Worm (Caenorhabditis elegans) whole organism, midembryonic: ENCODE measurements around the gene nhr-270.
"Not testable (repeated sequence)": the region's sequence is repeated elsewhere in the genome, so short reads cannot be mapped to it uniquely, and the experiment has no call there.

Source experiments
- T22C8.4 ChIP-seq: fragments of 200-800 bp; sonication (Bioruptor generic); IDR thresholded peaks from 2 replicates; pipeline ENCODE4 v1.3.6; 2022; ENCODE audit warnings: missing genetic modification characterization, missing compliant biosample characterization
- cog-1 ChIP-seq: sonication (generic microtip); optimal IDR thresholded peaks from 2 replicates; lab custom pipeline; 2016; ENCODE audit warnings: missing genetic modification characterization, missing compliant biosample characterization
- flt-1 ChIP-seq: fragments of 200-800 bp; sonication (Bioruptor generic); IDR thresholded peaks from 2 replicates; pipeline ENCODE4 v1.3.6; 2022; ENCODE audit warnings: missing genetic modification characterization, missing compliant biosample characterization
- klf-2 ChIP-seq: fragments of 200-800 bp; sonication (Bioruptor generic); conservative IDR thresholded peaks from 2 replicates; pipeline ENCODE4 v1.3.6; 2022; ENCODE audit warnings: missing genetic modification reagents, missing genetic modification characterization, missing compliant biosample characterization
- med-1 ChIP-seq: sonication (generic microtip); optimal IDR thresholded peaks from 2 replicates; lab custom pipeline; 2017; ENCODE audit warnings: missing genetic modification characterization, mild to moderate bottlenecking, missing compliant biosample characterization, antibody characterized with exemption, missing genetic modification reagents; ENCODE audit not compliant: insufficient read depth
- ref-1 ChIP-seq: fragments of 200-800 bp; sonication (Bioruptor generic); conservative IDR thresholded peaks from 2 replicates; pipeline ENCODE4 v1.3.6; 2022; ENCODE audit warnings: missing genetic modification reagents, missing genetic modification characterization, missing compliant biosample characterization
- tab-1 ChIP-seq: fragments of 200-800 bp; sonication (Bioruptor generic); IDR thresholded peaks from 2 replicates; pipeline ENCODE4 v1.3.6; 2022; ENCODE audit warnings: missing genetic modification characterization, missing compliant biosample characterization
- ztf-23 ChIP-seq: fragments of 200-800 bp; sonication (Bioruptor generic); IDR thresholded peaks from 2 replicates; pipeline ENCODE4 v1.3.6; 2022; ENCODE audit warnings: missing genetic modification reagents, missing genetic modification characterization, missing compliant biosample characterization
- ztf-29 ChIP-seq: fragments of 200-800 bp; sonication (Bioruptor generic); IDR thresholded peaks from 2 replicates; pipeline ENCODE4 v1.3.6; 2022; ENCODE audit warnings: missing genetic modification reagents, missing genetic modification characterization, missing compliant biosample characterization

nhr-270 gene

ce11 chrV:804485-804884, at the start of gene nhr-270:
TSS of gene nhr-270 (minus strand) at chrV:804741.
- TF ChIP-seq klf-2 (GFP tag; lab: Robert Waterston, UW) = no peak
- no peak for TF ChIP-seq med-1
- TF ChIP-seq ref-1 (GFP tag; lab: Robert Waterston, UW) = no peak
- TF ChIP-seq ztf-23 (GFP tag; lab: Robert Waterston, UW) = no peak
- no peak for TF ChIP-seq flt-1
- TF ChIP-seq cog-1 (tag; lab: Kevin White, UChicago) = no peak
- TF ChIP-seq T22C8.4 (GFP tag; lab: Robert Waterston, UW) = no peak
- no peak for TF ChIP-seq tab-1 (GFP tag; lab: Robert Waterston, UW)
- no peak for TF ChIP-seq ztf-29 (GFP tag; lab: Robert Waterston, UW)

- TF ChIP-seq med-1 (no peak), ztf-29 (GFP tag; lab: Robert Waterston, UW) (no peak), ztf-23 (GFP tag; lab: Robert Waterston, UW) (no peak), T22C8.4 (GFP tag; lab: Robert Waterston, UW) (no peak), flt-1 (no peak)
These were observed 47.6 kb upstream of the nhr-270 start, which contains the start of gene K09C6.3 for ce11 chrV:852184-852583. TSS of gene K09C6.3 (plus strand) at chrV:852484.

ce11 chrV:849512-849911, 45.0 kb upstream of the nhr-270 start, which contains the start of gene srbc-12:
TSS of gene srbc-12 (plus strand) at chrV:849812.
- no peak for TF ChIP-seq tab-1 (GFP tag; lab: Robert Waterston, UW)
- TF ChIP-seq ref-1 (GFP tag; lab: Robert Waterston, UW) = no peak
- no peak for TF ChIP-seq klf-2 (GFP tag; lab: Robert Waterston, UW)
- no peak for TF ChIP-seq ztf-29 (GFP tag; lab: Robert Waterston, UW)
- no peak for TF ChIP-seq T22C8.4 (GFP tag; lab: Robert Waterston, UW)
- no peak for TF ChIP-seq flt-1
- no peak for TF ChIP-seq ztf-23 (GFP tag; lab: Robert Waterston, UW)
- no peak for TF ChIP-seq cog-1 (tag; lab: Kevin White, UChicago)
- no peak for TF ChIP-seq med-1

- no peak for TF ChIP-seq tab-1 (GFP tag; lab: Robert Waterston, UW)
- no peak for TF ChIP-seq T22C8.4 (GFP tag; lab: Robert Waterston, UW)
- no peak for TF ChIP-seq flt-1
- no peak for TF ChIP-seq med-1
- TF ChIP-seq ref-1 (GFP tag; lab: Robert Waterston, UW) = no peak
- no peak for TF ChIP-seq cog-1 (tag; lab: Kevin White, UChicago)
- TF ChIP-seq ztf-29 (GFP tag; lab: Robert Waterston, UW) = no peak
- TF ChIP-seq klf-2 (GFP tag; lab: Robert Waterston, UW) = no peak
- TF ChIP-seq ztf-23 (GFP tag; lab: Robert Waterston, UW) = no peak
These were observed 44.5 kb upstream of the nhr-270 start for ce11 chrV:849042-849441.

- TF ChIP-seq ztf-23 (GFP tag; lab: Robert Waterston, UW) (no peak), ref-1 (GFP tag; lab: Robert Waterston, UW) (no peak)
These were observed 43.0 kb upstream of the nhr-270 start, which contains the start of gene srbc-13 for ce11 chrV:847521-847920. TSS of gene srbc-13 (plus strand) at chrV:847821.

ce11 chrV:843118-843517, 38.6 kb upstream of the nhr-270 start, which contains the start of gene K09C6.8:
TSS of gene K09C6.8 (minus strand) at chrV:843218.
- not testable (repeated sequence) for TF ChIP-seq flt-1; klf-2 (GFP tag; lab: Robert Waterston, UW); T22C8.4 (GFP tag; lab: Robert Waterston, UW)

- TF ChIP-seq ref-1 (GFP tag; lab: Robert Waterston, UW) = no peak
- no peak for TF ChIP-seq T22C8.4 (GFP tag; lab: Robert Waterston, UW)
- no peak for TF ChIP-seq ztf-23 (GFP tag; lab: Robert Waterston, UW)
- TF ChIP-seq ztf-29 (GFP tag; lab: Robert Waterston, UW) = no peak
- no peak for TF ChIP-seq klf-2 (GFP tag; lab: Robert Waterston, UW)
- TF ChIP-seq cog-1 (tag; lab: Kevin White, UChicago) = no peak
These were observed 38.1 kb upstream of the nhr-270 start for ce11 chrV:842611-843010.

ce11 chrV:838984-839471, 34.5 kb upstream of the nhr-270 start, which contains the start of the genes K09C6.7 and K09C6.10:
TSS of gene K09C6.7 (minus strand) at chrV:839084.
TSS of gene K09C6.10 (plus strand) at chrV:839421.
- not testable (repeated sequence) for TF ChIP-seq flt-1; klf-2 (GFP tag; lab: Robert Waterston, UW); med-1

ce11 chrV:833368-833767, 28.8 kb upstream of the nhr-270 start, which contains the start of gene F41H8.1:
TSS of gene F41H8.1 (plus strand) at chrV:833668.
- no peak for TF ChIP-seq med-1
- TF ChIP-seq T22C8.4 (GFP tag; lab: Robert Waterston, UW) = no peak
- no peak for TF ChIP-seq flt-1
- no peak for TF ChIP-seq ref-1 (GFP tag; lab: Robert Waterston, UW)
- no peak for TF ChIP-seq klf-2 (GFP tag; lab: Robert Waterston, UW)
- no peak for TF ChIP-seq tab-1 (GFP tag; lab: Robert Waterston, UW)
- no peak for TF ChIP-seq ztf-23 (GFP tag; lab: Robert Waterston, UW)
- no peak for TF ChIP-seq cog-1 (tag; lab: Kevin White, UChicago)

ce11 chrV:826097-826496, 21.6 kb upstream of the nhr-270 start, which contains the start of gene F41H8.2:
TSS of gene F41H8.2 (plus strand) at chrV:826397.
- TF ChIP-seq T22C8.4 (GFP tag; lab: Robert Waterston, UW) = no peak
- TF ChIP-seq tab-1 (GFP tag; lab: Robert Waterston, UW) = no peak
- TF ChIP-seq med-1 = no peak
